Fruit fly (Drosophila melanogaster) S2 (cell line): ENCODE measurements around the gene Ppt1.

Source experiments
- CG8478 ChIP-seq: fragments of >200 bp; optimal IDR thresholded peaks from 2 replicates; lab custom pipeline; 2018
- CTCF ChIP-seq, 2 experiments: fragments of >200 bp; optimal IDR thresholded peaks; 2 replicates each; lab custom pipeline; 2018

dm6 chrX:8709234-8709843 is 19.3 kb upstream of the Ppt1 start, which contains the start of gene Hexo2:
- TF ChIP-seq CTCF (optimal IDR thresholded peaks at IDR 0.05; lab: Kevin White, UChicago) (no peak), CG8478 (lab: Kevin White, UChicago) (no peak)
